Worm (Caenorhabditis elegans): ENCODE data around the gene gpd-2.

Gene gpd-2

DNA sequence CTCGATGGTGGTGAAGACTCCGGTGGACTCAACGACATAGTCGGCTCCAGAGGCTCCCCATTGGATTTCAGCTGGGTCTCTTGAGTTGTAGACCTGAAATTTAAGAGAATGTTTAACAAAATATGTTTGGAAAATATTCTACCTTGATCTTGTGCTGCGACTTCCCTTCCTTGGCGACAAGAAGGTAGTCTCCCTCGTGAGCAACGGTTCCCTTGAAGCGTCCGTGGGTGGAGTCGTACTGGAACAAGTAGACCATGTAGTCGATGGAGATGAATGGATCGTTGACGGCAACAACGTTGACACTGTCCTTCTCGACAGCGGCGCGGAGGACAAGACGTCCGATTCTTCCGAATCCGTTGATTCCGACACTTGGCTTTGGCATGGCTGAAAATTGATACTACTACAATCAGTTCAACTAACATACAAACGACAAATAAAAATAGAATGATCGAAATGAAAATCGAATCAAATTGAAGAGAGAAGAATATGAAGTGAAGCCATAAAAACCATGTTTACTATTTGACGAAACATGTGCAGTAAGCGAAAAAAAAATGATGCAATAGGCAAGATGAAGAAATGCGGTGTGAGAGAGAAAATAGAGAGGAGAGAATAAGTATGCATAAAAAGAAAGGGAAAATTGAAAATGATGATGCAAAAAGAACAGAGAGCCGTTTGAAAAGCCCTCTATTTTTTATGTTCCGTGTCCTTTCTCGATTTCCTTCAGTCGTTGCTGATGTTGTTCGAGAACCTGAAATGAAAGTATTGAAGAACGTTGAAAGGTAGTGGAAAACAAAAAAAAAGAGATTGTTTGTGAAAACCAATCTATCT, at the start of gene gpd-2:
Gene gpd-2, minus strand, starts transcription at position 384 of the 828 bp plus-strand sequence.
- no peak for TF ChIP-seq unc-62 (GFP tag; optimal IDR thresholded peaks at IDR 0.05)

DNA sequence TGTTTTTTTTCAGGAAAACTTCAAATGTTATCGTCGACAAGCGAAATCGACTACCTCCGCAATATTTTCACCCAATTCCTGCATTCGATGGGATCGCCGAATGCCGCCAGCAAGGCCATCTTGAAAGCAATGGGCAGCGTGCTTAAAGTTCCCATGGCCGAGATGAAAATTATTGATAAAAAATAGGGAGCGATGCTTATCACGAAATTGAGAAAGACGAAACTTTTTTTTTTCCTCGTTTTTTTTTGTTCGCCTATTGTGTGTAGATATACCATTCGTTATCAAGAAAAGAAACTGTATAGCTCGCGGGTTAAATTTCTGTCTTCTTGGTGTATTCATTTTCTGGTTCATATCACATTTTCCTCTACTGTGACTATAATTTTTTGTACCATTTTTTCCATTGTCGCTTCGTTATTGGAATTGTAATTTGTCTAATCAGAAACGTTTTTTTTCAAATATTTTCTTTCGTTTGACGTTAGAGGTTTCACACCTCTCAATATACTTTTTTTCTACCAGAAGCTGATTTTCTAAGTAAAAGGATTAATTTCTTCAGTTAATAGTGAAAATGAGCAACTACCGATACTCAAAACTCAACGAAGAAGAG, 49.6 kb upstream of the gpd-2 start, which contains the start of gene syx-6:
Gene syx-6, plus strand, starts transcription at position 554 of the 604 bp plus-strand sequence.
- no peak for TF ChIP-seq unc-62 (GFP tag; optimal IDR thresholded peaks at IDR 0.05)

- TF ChIP-seq unc-62 (GFP tag; optimal IDR thresholded peaks at IDR 0.05), result no peak
Observed at ce11 chrX:3159542-3159941, 45.1 kb upstream of the gpd-2 start, which contains the start of gene gcc-1. TSS of gene gcc-1 (plus strand) at chrX:3159940.

DNA sequence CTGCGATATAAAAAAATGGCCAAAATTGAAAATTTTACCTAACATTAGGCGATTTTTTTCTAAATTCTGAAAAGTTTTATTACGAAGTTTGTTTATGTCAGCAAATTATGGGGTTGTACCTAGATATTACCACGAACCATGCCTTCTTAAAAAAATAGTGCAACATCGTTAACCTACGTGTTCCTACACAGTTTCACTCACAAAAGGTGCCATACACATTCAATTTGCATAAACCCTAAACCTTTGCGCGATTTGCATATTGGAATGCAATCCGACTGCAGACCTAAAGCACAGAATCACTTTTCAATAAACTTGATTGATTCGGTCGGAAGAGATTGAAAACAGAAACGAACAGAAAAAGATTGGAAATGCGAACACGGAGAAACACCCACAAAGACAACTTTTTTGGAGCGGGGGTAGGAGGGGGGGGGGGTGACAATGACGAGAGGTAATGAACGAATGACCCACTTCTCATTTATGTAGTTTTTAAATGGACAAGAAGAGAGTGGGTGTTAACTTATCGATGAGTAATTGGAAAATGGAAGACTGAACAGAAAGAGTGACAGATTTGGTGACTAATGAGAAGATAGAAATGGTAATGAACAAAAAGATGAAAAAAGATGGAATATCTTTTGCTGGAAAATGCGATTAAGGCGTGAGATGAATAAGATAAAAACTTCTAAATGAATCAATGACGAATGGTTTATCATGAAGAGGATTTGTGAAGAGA, 41.7 kb upstream of the gpd-2 start:
- no peak for TF ChIP-seq unc-62 (GFP tag; optimal IDR thresholded peaks at IDR 0.05)

ce11 chrX:3155111-3155843, 40.8 kb upstream of the gpd-2 start:
- no peak for TF ChIP-seq unc-62 (GFP tag; optimal IDR thresholded peaks at IDR 0.05)

DNA sequence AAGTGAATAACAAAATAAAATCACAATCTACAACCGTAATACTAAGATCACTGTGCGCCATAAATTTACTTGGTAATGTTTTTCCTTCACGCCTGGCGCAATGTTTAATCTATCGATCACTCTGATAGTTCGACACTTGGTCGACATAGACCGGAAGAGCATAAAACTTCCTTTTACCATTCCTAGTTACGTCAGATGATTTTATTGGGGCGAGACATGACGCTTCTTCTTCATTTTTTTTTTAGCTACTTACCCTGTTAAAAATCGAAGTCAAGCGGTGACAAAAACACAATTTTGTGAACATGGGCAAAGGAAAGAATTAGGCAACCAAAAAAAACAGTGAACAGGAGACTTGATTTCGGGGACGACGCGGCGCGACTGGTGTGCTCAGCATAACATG, 40.1 kb upstream of the gpd-2 start:
- TF ChIP-seq unc-62 (GFP tag; optimal IDR thresholded peaks at IDR 0.05), result no peak

ce11 chrX:3153133-3153532, 38.6 kb upstream of the gpd-2 start:
- no peak for TF ChIP-seq unc-62 (GFP tag; optimal IDR thresholded peaks at IDR 0.05)

- TF ChIP-seq unc-62 (GFP tag; optimal IDR thresholded peaks at IDR 0.05), result no peak
Observed at ce11 chrX:3152361-3152760, 37.9 kb upstream of the gpd-2 start, which contains the start of gene bbln-1. TSS of gene bbln-1 (minus strand) at chrX:3152461.

ce11 chrX:3145265-3145664, 30.8 kb upstream of the gpd-2 start, which contains the start of gene C15C7.4:
TSS of gene C15C7.4 (plus strand) at chrX:3145565.
- TF ChIP-seq unc-62 (GFP tag; optimal IDR thresholded peaks at IDR 0.05), result no peak

DNA sequence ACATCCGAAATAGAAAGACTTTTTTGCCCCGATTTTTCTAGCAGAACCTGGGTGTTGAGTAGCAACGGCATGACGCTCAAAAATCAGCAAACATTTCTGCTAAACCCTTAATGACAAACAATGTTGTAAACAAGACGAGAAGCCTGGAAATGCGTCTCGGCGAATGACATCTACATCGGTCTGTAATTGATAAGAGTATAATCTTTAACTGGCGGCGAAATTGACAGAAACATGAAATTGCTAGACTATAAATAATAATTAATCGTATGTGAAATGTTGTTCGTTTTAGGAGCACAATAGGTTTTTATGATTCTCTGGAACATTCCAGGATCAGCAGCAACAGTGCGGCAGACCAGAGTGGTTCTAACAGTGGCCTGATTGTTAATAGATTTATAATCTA, 27.2 kb upstream of the gpd-2 start:
- no peak for TF ChIP-seq unc-62 (GFP tag; optimal IDR thresholded peaks at IDR 0.05)

DNA sequence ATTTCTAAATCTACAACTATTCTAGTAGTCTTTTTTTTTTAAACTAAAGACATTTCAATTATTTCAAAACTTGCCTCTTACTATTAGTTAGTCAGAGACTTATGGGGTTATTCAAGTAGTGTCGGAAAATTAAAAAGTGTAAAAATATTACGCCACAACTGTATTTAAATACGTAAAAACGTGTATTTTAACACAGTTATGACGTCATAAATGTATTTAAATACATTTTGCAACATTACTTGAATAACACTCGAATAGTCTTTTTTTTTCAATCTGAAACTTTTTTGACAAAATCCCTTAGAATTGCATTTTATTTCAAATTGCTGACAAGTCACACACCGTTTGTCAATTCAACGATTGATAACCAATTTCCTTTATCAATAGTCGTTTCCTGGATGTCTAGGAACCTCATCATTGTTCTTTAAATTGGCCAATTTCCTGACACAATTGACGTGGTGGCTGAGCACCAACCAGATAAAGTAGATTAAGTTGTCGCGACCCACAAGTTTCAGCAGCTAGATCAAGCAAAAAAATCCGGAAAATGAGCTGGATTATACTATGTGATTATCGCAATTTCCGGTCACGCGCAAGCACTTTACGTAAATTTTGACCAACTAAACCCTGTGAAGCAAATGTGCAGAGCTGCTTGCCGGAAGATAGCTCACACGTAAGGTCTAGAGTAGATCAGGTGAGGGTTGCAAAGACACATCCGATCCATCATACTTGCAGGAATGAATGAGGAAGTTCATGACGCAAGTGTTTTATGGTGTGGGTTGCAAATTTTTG, 25.2 kb upstream of the gpd-2 start:
- TF ChIP-seq unc-62 (GFP tag; optimal IDR thresholded peaks at IDR 0.05), result no peak

DNA sequence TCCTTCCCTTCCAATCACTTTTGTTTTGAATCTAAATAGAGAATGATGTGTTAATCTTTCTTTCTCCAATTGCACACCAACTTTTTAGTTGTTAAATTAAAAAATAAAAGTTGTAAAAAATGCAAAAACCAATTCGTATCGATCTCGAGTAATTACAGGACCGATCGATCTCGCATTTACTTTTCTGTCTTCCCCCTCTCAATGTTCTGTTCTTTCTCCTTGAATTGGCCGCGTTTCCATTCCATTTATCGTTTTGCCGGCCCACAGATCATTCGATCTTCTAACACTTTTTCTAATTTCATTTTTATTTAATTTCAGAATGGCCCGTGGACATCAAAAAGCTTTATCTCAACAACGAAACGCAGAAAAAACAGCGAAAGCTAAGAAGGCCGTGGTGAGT, 20.7 kb upstream of the gpd-2 start, which contains the start of gene K10B3.1:
Gene K10B3.1, plus strand, starts transcription at position 301 of the 400 bp plus-strand sequence.
- TF ChIP-seq unc-62 (GFP tag; optimal IDR thresholded peaks at IDR 0.05), result no peak

DNA sequence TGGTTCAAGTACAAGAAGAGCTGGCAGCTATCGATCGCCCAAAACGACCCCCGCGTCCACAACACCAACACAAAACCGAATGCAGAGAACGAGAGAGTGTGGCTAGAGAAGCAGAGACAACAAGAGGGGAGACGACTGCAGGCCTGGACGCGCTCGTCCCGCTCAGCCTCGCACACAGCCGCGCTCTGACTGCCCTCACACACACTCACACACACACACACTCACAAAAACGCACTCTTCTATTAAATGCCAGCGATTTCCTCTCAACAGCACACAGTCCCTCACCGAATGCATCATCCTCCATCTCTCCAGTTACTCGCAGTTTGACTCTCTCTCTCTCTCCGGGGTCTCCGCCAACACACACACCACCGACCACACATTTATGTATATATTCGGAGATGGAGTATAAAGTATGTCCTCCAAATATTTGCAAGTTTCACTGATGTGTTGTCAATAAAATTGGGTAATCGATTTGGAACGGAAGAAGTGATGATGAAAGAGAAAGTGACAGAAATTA, 13.2 kb upstream of the gpd-2 start:
- no peak for TF ChIP-seq unc-62 (GFP tag; optimal IDR thresholded peaks at IDR 0.05)

ce11 chrX:3126979-3127378, 12.5 kb upstream of the gpd-2 start, which contains the start of gene spc-1:
TSS of gene spc-1 (minus strand) at chrX:3127079.
- TF ChIP-seq unc-62 (GFP tag; optimal IDR thresholded peaks at IDR 0.05), result no peak
